Worm (Caenorhabditis elegans): Measurements from ENCODE around the gene F57B1.5.

ce11 chrV:13176814-13177213 lies 30.7 kb upstream of the F57B1.5 start:
- TF ChIP-seq ama-1 (optimal IDR thresholded peaks at IDR 0.05) (no peak), hmbx-1 (tag; optimal IDR thresholded peaks at IDR 0.05) (no peak), B0310.2 (tag; optimal IDR thresholded peaks at IDR 0.05) (no peak), tra-4 (tag; optimal IDR thresholded peaks at IDR 0.05) (no peak), pes-1 (GFP tag; IDR thresholded peaks at IDR 0.05) (no peak), aly-1 (tag; optimal IDR thresholded peaks at IDR 0.05) (no peak), F13C5.2 (tag; optimal IDR thresholded peaks at IDR 0.05) (no peak), hmg-4 (GFP tag; optimal IDR thresholded peaks at IDR 0.05) (no peak), ceh-13 (GFP tag; optimal IDR thresholded peaks at IDR 0.05) (no peak), ceh-36 (tag; optimal IDR thresholded peaks at IDR 0.05) (no peak), hnd-1 (tag; optimal IDR thresholded peaks at IDR 0.05) (no peak), tbx-37 (GFP tag; conservative IDR thresholded peaks at IDR 0.05) (no peak), flt-1 (GFP tag; IDR thresholded peaks at IDR 0.05) (no peak)
